Worm (Caenorhabditis elegans): ENCODE results near the gene math-5.

The math-5 gene

ce11 chrII:1844552-1844951 is 38.1 kb downstream of the math-5 start:
- TF ChIP-seq nhr-42 (GFP tag; IDR thresholded peaks at IDR 0.05): no peak
- no peak for TF ChIP-seq D1046.2 (GFP tag; IDR thresholded peaks at IDR 0.05)
- TF ChIP-seq nhr-77 (tag; optimal IDR thresholded peaks at IDR 0.05): no peak
- TF ChIP-seq nhr-76 (tag; optimal IDR thresholded peaks at IDR 0.05): no peak
- TF ChIP-seq jun-1 (tag; optimal IDR thresholded peaks at IDR 0.05): no peak
- TF ChIP-seq F44E2.7 (GFP tag; IDR thresholded peaks at IDR 0.05): no peak

ce11 chrII:1842894-1843293 is 39.7 kb downstream of the math-5 start, which contains the start of the genes C52E2.5 and C52E2.4:
Gene C52E2.5, minus strand, starts transcription at chrII:1842936.
Gene C52E2.4, plus strand, starts transcription at chrII:1843145.
- peak; percentile 58 for TF ChIP-seq dve-1 (tag; optimal IDR thresholded peaks at IDR 0.05; ENCODE audit: insufficient read depth)
- no peak for TF ChIP-seq madf-5 (GFP tag; IDR thresholded peaks at IDR 0.05)
- TF ChIP-seq ctbp-1 (GFP tag; IDR thresholded peaks at IDR 0.05): no peak
- no peak for TF ChIP-seq aly-2 (tag; optimal IDR thresholded peaks at IDR 0.05)
- TF ChIP-seq D1046.2 (GFP tag; IDR thresholded peaks at IDR 0.05): no peak
- no peak for TF ChIP-seq vab-7 (GFP tag; IDR thresholded peaks at IDR 0.05)
- peak; percentile 49 for TF ChIP-seq duxl-1 (tag; optimal IDR thresholded peaks at IDR 0.05; ENCODE audit: poor library complexity)
- peak; percentile 82 for TF ChIP-seq nhr-28 (tag; optimal IDR thresholded peaks at IDR 0.05)
- TF ChIP-seq egl-27 (tag; optimal IDR thresholded peaks at IDR 0.05): no peak
- no peak for TF ChIP-seq ZK337.2 (GFP tag; IDR thresholded peaks at IDR 0.05)
- no peak for TF ChIP-seq F26F4.8 (GFP tag; conservative IDR thresholded peaks at IDR 0.05)
- no peak for TF ChIP-seq spr-3 (GFP tag; optimal IDR thresholded peaks at IDR 0.05)
- TF ChIP-seq nhr-48 (tag; optimal IDR thresholded peaks at IDR 0.05): no peak
- no peak for TF ChIP-seq lim-7 (GFP tag; IDR thresholded peaks at IDR 0.05)
- TF ChIP-seq php-3 (GFP tag; IDR thresholded peaks at IDR 0.05): 0 out of 2 replicates have a peak, but pooled peaks have one; percentile 29
- TF ChIP-seq zag-1 (tag; optimal IDR thresholded peaks at IDR 0.05): no peak
- TF ChIP-seq dmd-8 (GFP tag; IDR thresholded peaks at IDR 0.05): no peak
- TF ChIP-seq mes-2 (tag; optimal IDR thresholded peaks at IDR 0.05; ENCODE audit: poor library complexity, severe bottlenecking): no peak
- TF ChIP-seq sdz-12 (GFP tag; optimal IDR thresholded peaks at IDR 0.05): no peak
- TF ChIP-seq daf-8 (GFP tag; IDR thresholded peaks at IDR 0.05): no peak
- no peak for TF ChIP-seq aha-1 (tag)
- no peak for TF ChIP-seq egl-43 (GFP tag; IDR thresholded peaks at IDR 0.05)
- no peak for TF ChIP-seq F10B5.3 (tag; optimal IDR thresholded peaks at IDR 0.05)
- no peak for TF ChIP-seq nhr-25 (tag; optimal IDR thresholded peaks at IDR 0.05; ENCODE audit: borderline replicate concordance, insufficient read depth)
- no peak for TF ChIP-seq unc-130 (GFP tag; optimal IDR thresholded peaks at IDR 0.05)
- TF ChIP-seq fkh-10 (GFP tag; optimal IDR thresholded peaks at IDR 0.05): no peak
- TF ChIP-seq cey-2 (tag; optimal IDR thresholded peaks at IDR 0.05; ENCODE audit: borderline replicate concordance, insufficient read depth): no peak
- peak; percentile 87 for TF ChIP-seq pqm-1 (tag; optimal IDR thresholded peaks at IDR 0.05)
- TF ChIP-seq skn-1 (tag; optimal IDR thresholded peaks at IDR 0.05): no peak
- no peak for TF ChIP-seq dmd-9 (GFP tag; IDR thresholded peaks at IDR 0.05)
- no peak for TF ChIP-seq daf-16 (GFP tag; optimal IDR thresholded peaks at IDR 0.05)
- TF ChIP-seq daf-16 (tag; optimal IDR thresholded peaks at IDR 0.05): peak; percentile 96
- TF ChIP-seq lin-13 (GFP tag; optimal IDR thresholded peaks at IDR 0.05): no peak
- no peak for TF ChIP-seq daf-19 (GFP tag; conservative IDR thresholded peaks at IDR 0.05)
- no peak for TF ChIP-seq lin-1 (GFP tag; IDR thresholded peaks at IDR 0.05)
- no peak for TF ChIP-seq snpc-1.2 (GFP tag; IDR thresholded peaks at IDR 0.05)
- no peak for TF ChIP-seq Y75B8A.6 (GFP tag; IDR thresholded peaks at IDR 0.05)
- no peak for TF ChIP-seq madf-9 (GFP tag; conservative IDR thresholded peaks at IDR 0.05)
- peak; percentile 33 for TF ChIP-seq hlh-30 (tag; optimal IDR thresholded peaks at IDR 0.05; ENCODE audit: insufficient read depth)
- no peak for TF ChIP-seq F49E8.2 (tag; optimal IDR thresholded peaks at IDR 0.05; ENCODE audit: borderline replicate concordance)
- TF ChIP-seq nhr-11 (tag; optimal IDR thresholded peaks at IDR 0.05): no peak
- no peak for TF ChIP-seq dpl-1 (GFP tag; optimal IDR thresholded peaks at IDR 0.05)
- no peak for TF ChIP-seq nhr-111 (GFP tag; optimal IDR thresholded peaks at IDR 0.05)
- no peak for TF ChIP-seq tag-97 (GFP tag; IDR thresholded peaks at IDR 0.05)
- no peak for TF ChIP-seq nhr-76 (tag; optimal IDR thresholded peaks at IDR 0.05)
- TF ChIP-seq snpc-4 (tag; optimal IDR thresholded peaks at IDR 0.05): no peak
